Worm (Caenorhabditis elegans) whole organism, L3 larva: ENCODE data around the gene C33F10.8.

Experiments used
- ama-1 ChIP-seq: fragments of 150-350 bp; optimal IDR thresholded peaks from 2 replicates; lab custom pipeline; 2018
- egl-27 ChIP-seq: sonication (generic microtip); optimal IDR thresholded peaks from 4 replicates; lab custom pipeline; 2017; ENCODE audit warnings: missing biosample characterization, missing genetic modification reagents, missing genetic modification characterization
- elt-2 ChIP-seq: sonication (generic microtip); optimal IDR thresholded peaks from 2 replicates; lab custom pipeline; 2016; ENCODE audit warnings: missing genetic modification reagents, mild to moderate bottlenecking, missing genetic modification characterization, missing compliant biosample characterization
- nhr-11 ChIP-seq: fragments of 150-350 bp; optimal IDR thresholded peaks from 2 replicates; lab custom pipeline; 2014; ENCODE audit warnings: missing biosample characterization, missing genetic modification characterization
- nhr-12 ChIP-seq: fragments of 150-350 bp; optimal IDR thresholded peaks from 2 replicates; lab custom pipeline; 2014; ENCODE audit warnings: missing biosample characterization, missing genetic modification characterization
- nhr-23 ChIP-seq: fragments of 150-350 bp; optimal IDR thresholded peaks from 2 replicates; lab custom pipeline; 2014; ENCODE audit warnings: missing biosample characterization, missing genetic modification reagents, missing genetic modification characterization
- nhr-25 ChIP-seq: sonication (generic microtip); optimal IDR thresholded peaks from 2 replicates; lab custom pipeline; 2017; ENCODE audit warnings: missing biosample characterization, missing genetic modification characterization
- pqm-1 ChIP-seq: fragments of 150-350 bp; optimal IDR thresholded peaks from 2 replicates; lab custom pipeline; 2017; ENCODE audit warnings: missing biosample characterization, missing genetic modification characterization, inconsistent platforms
- skn-1 ChIP-seq: fragments of 150-350 bp; optimal IDR thresholded peaks from 2 replicates; lab custom pipeline; 2014; ENCODE audit warnings: missing biosample characterization, missing genetic modification characterization
- unc-62 ChIP-seq: fragments of 150-350 bp; sonication (generic microtip); optimal IDR thresholded peaks from 4 replicates; lab custom pipeline; 2014; ENCODE audit warnings: missing biosample characterization, missing genetic modification reagents, missing genetic modification characterization

ce11 chrII:4857873-4858364 is 32.9 kb upstream of the C33F10.8 start, which contains the start of gene F11G11.5:
- TF ChIP-seq ama-1 (lab: Kevin White, UChicago) (peak; percentile 76), nhr-23 (tag; lab: Kevin White, UChicago) (no peak), nhr-11 (tag; lab: Kevin White, UChicago) (no peak), egl-27 (tag; lab: Kevin White, UChicago) (no peak), nhr-25 (tag; lab: Kevin White, UChicago) (no peak), pqm-1 (tag; lab: Kevin White, UChicago) (no peak), unc-62 (no peak), skn-1 (no peak), elt-2 (tag; lab: Kevin White, UChicago) (no peak), nhr-12 (tag; lab: Kevin White, UChicago) (no peak)
